Fruit fly (Drosophila melanogaster) whole organism, prepupa: ENCODE data around the gene CG43845.

Experiments
- CG10631 ChIP-seq: fragments of 200-800 bp; sonication (Bioruptor generic); optimal IDR thresholded peaks from 2 replicates; lab custom pipeline; 2016; ENCODE audit warnings: missing biosample characterization, missing genetic modification characterization
- CG11762 ChIP-seq: fragments of 200-800 bp; sonication (Bioruptor generic); optimal IDR thresholded peaks from 3 replicates; lab custom pipeline; 2016; ENCODE audit warnings: missing biosample characterization, missing genetic modification characterization; ENCODE audit not compliant: insufficient read depth
- CG15336 ChIP-seq: fragments of 200-800 bp; sonication (Bioruptor generic); IDR thresholded peaks from 2 replicates; pipeline ENCODE4 v1.3.6; 2022; ENCODE audit warnings: missing biosample characterization, missing genetic modification characterization
- CG1621 ChIP-seq: fragments of 200-800 bp; sonication (Bioruptor generic); optimal IDR thresholded peaks from 3 replicates; lab custom pipeline; 2018; ENCODE audit warnings: missing biosample characterization, mild to moderate bottlenecking, missing genetic modification characterization
- CG16779 ChIP-seq: fragments of 200-800 bp; sonication (Bioruptor generic); optimal IDR thresholded peaks from 3 replicates; lab custom pipeline; 2017; ENCODE audit warnings: missing biosample characterization, mild to moderate bottlenecking, missing genetic modification characterization
- CG32006 ChIP-seq: fragments of 200-800 bp; sonication (Bioruptor generic); optimal IDR thresholded peaks from 3 replicates; lab custom pipeline; 2017; ENCODE audit warnings: missing biosample characterization, mild to moderate bottlenecking, missing genetic modification characterization
- CG34406 ChIP-seq: fragments of 200-800 bp; sonication (Bioruptor generic); optimal IDR thresholded peaks from 3 replicates; lab custom pipeline; 2016; ENCODE audit warnings: missing biosample characterization, missing genetic modification characterization
- CG3919 ChIP-seq: fragments of 200-800 bp; sonication (Bioruptor generic); optimal IDR thresholded peaks from 3 replicates; lab custom pipeline; 2016; ENCODE audit warnings: missing biosample characterization, missing genetic modification characterization
- CG4318 ChIP-seq: fragments of 200-800 bp; sonication (Bioruptor generic); optimal IDR thresholded peaks from 3 replicates; lab custom pipeline; 2017; ENCODE audit warnings: missing biosample characterization, mild to moderate bottlenecking, missing genetic modification characterization
- CG6276 ChIP-seq: fragments of 200-800 bp; sonication (Bioruptor generic); optimal IDR thresholded peaks from 2 replicates; lab custom pipeline; 2017; ENCODE audit warnings: missing biosample characterization, mild to moderate bottlenecking, missing genetic modification characterization
- CG6792 ChIP-seq: fragments of 200-800 bp; sonication (Bioruptor generic); optimal IDR thresholded peaks from 3 replicates; lab custom pipeline; 2016; ENCODE audit warnings: missing biosample characterization, missing genetic modification characterization
- CG6808 ChIP-seq: fragments of 200-800 bp; sonication (Bioruptor generic); optimal IDR thresholded peaks from 3 replicates; lab custom pipeline; 2017; ENCODE audit warnings: missing biosample characterization, missing genetic modification characterization, mild to moderate bottlenecking, moderate library complexity, missing genetic modification reagents
- CG6854 ChIP-seq: fragments of 200-800 bp; sonication (Bioruptor generic); optimal IDR thresholded peaks from 2 replicates; lab custom pipeline; 2017; ENCODE audit warnings: missing biosample characterization, mild to moderate bottlenecking, missing genetic modification characterization
- CG7368 ChIP-seq: fragments of 200-800 bp; sonication (Bioruptor generic); optimal IDR thresholded peaks from 3 replicates; lab custom pipeline; 2016; ENCODE audit warnings: missing biosample characterization, missing genetic modification characterization
- CG8119 ChIP-seq: fragments of 200-800 bp; sonication (Bioruptor generic); IDR thresholded peaks from 3 replicates; pipeline ENCODE4 v1.3.6; 2022; ENCODE audit warnings: missing biosample characterization, missing genetic modification characterization
- CG8319 ChIP-seq: fragments of 200-800 bp; sonication (Bioruptor generic); optimal IDR thresholded peaks from 3 replicates; lab custom pipeline; 2016; ENCODE audit warnings: missing biosample characterization, missing genetic modification characterization
- CG8632 ChIP-seq: fragments of 200-800 bp; sonication (Bioruptor generic); optimal IDR thresholded peaks from 3 replicates; lab custom pipeline; 2016; ENCODE audit warnings: missing biosample characterization, missing genetic modification characterization
- CG9139 ChIP-seq: fragments of 200-800 bp; sonication (Bioruptor generic); optimal IDR thresholded peaks from 3 replicates; lab custom pipeline; 2017; ENCODE audit warnings: missing biosample characterization, mild to moderate bottlenecking, missing genetic modification characterization
- Eip75B ChIP-seq: fragments of 200-800 bp; sonication (Bioruptor generic); optimal IDR thresholded peaks from 3 replicates; lab custom pipeline; 2016; ENCODE audit warnings: missing biosample characterization, missing genetic modification characterization
- Eip78C ChIP-seq: fragments of 200-800 bp; sonication (Bioruptor generic); peaks from one replicate; lab custom pipeline; 2016; ENCODE audit warnings: missing biosample characterization, missing genetic modification characterization
- Eip93F ChIP-seq: fragments of 200-800 bp; sonication (Bioruptor generic); optimal IDR thresholded peaks from 2 replicates; lab custom pipeline; 2016; ENCODE audit warnings: missing biosample characterization, mild to moderate bottlenecking, missing genetic modification characterization
- Ets21C ChIP-seq: fragments of 200-800 bp; sonication (Bioruptor generic); optimal IDR thresholded peaks from 3 replicates; lab custom pipeline; 2016; ENCODE audit warnings: missing biosample characterization, missing genetic modification characterization
- Ets96B ChIP-seq: fragments of 200-800 bp; optimal IDR thresholded peaks from 2 replicates; lab custom pipeline; 2019; ENCODE audit warnings: missing biosample characterization, mild to moderate bottlenecking, missing genetic modification characterization, moderate library complexity
- Gug ChIP-seq: fragments of 200-800 bp; sonication (Bioruptor generic); IDR thresholded peaks from 2 replicates; pipeline ENCODE4 v1.3.6; 2022; ENCODE audit warnings: missing biosample characterization, missing genetic modification characterization
- Hr38 ChIP-seq: sonication (Bioruptor generic); optimal IDR thresholded peaks from 2 replicates; lab custom pipeline; 2016; ENCODE audit warnings: missing biosample characterization, missing genetic modification characterization
- Hr39 ChIP-seq: fragments of 200-800 bp; sonication (Bioruptor generic); optimal IDR thresholded peaks from 2 replicates; lab custom pipeline; 2016; ENCODE audit warnings: missing biosample characterization, missing genetic modification characterization
- Hr4 ChIP-seq: fragments of 200-800 bp; sonication (Bioruptor generic); optimal IDR thresholded peaks from 3 replicates; lab custom pipeline; 2016; ENCODE audit warnings: missing biosample characterization, missing genetic modification characterization
- Lpt ChIP-seq: fragments of 200-800 bp; sonication (Bioruptor generic); optimal IDR thresholded peaks from 3 replicates; lab custom pipeline; 2016; ENCODE audit warnings: missing biosample characterization, missing genetic modification characterization
- OdsH ChIP-seq: fragments of 200-800 bp; sonication (Bioruptor generic); optimal IDR thresholded peaks from 3 replicates; lab custom pipeline; 2016; ENCODE audit warnings: missing biosample characterization, missing genetic modification characterization
- Sox14 ChIP-seq: fragments of 200-800 bp; sonication (Bioruptor generic); optimal IDR thresholded peaks from 3 replicates; lab custom pipeline; 2016; ENCODE audit warnings: missing biosample characterization, missing genetic modification characterization
- Sox15 ChIP-seq: fragments of 200-800 bp; sonication (Bioruptor generic); optimal IDR thresholded peaks from 3 replicates; lab custom pipeline; 2016; ENCODE audit warnings: missing biosample characterization, missing genetic modification characterization
- acj6 ChIP-seq: fragments of 200-800 bp; sonication (Bioruptor generic); optimal IDR thresholded peaks from 3 replicates; lab custom pipeline; 2016; ENCODE audit warnings: missing biosample characterization, missing genetic modification characterization
- dsx ChIP-seq: fragments of 200-800 bp; optimal IDR thresholded peaks from 3 replicates; lab custom pipeline; 2019; ENCODE audit warnings: missing biosample characterization, mild to moderate bottlenecking, missing genetic modification characterization, moderate library complexity; ENCODE audit not compliant: poor library complexity, severe bottlenecking
- fd59A ChIP-seq: fragments of 200-800 bp; sonication (Bioruptor generic); optimal IDR thresholded peaks from 2 replicates; lab custom pipeline; 2017; ENCODE audit warnings: missing biosample characterization, mild to moderate bottlenecking, missing genetic modification characterization, missing genetic modification reagents
- fkh ChIP-seq: fragments of 200-800 bp; sonication (Bioruptor generic); optimal IDR thresholded peaks from 3 replicates; lab custom pipeline; 2017; ENCODE audit warnings: missing biosample characterization, mild to moderate bottlenecking, missing genetic modification characterization, moderate library complexity
- lz ChIP-seq: fragments of 200-800 bp; sonication (Bioruptor generic); optimal IDR thresholded peaks from 3 replicates; lab custom pipeline; 2016; ENCODE audit warnings: missing biosample characterization, missing genetic modification characterization
- net ChIP-seq: fragments of 200-800 bp; sonication (Bioruptor generic); optimal IDR thresholded peaks from 3 replicates; lab custom pipeline; 2016; ENCODE audit warnings: missing biosample characterization, missing genetic modification characterization
- pdm3 ChIP-seq: fragments of 200-800 bp; sonication (Bioruptor generic); optimal IDR thresholded peaks from 3 replicates; lab custom pipeline; 2016; ENCODE audit warnings: missing biosample characterization, missing genetic modification characterization
- salr ChIP-seq, 2 experiments: fragments of 200-800 bp; sonication (Bioruptor generic); optimal IDR thresholded peaks; 3 replicates each; lab custom pipeline; 2016 to 2018; ENCODE audit warnings: missing biosample characterization in 2 of 2, missing genetic modification characterization in 2 of 2, mild to moderate bottlenecking in 1 of 2
- ss ChIP-seq, 2 experiments: fragments of 200-800 bp; sonication (Bioruptor generic); optimal IDR thresholded peaks; 2 replicates in 1 of 2; 3 replicates in 1 of 2; lab custom pipeline; 2017 to 2018; ENCODE audit warnings: mild to moderate bottlenecking in 2 of 2, missing biosample characterization in 2 of 2, missing genetic modification characterization in 2 of 2, moderate library complexity in 1 of 2
- svp ChIP-seq: fragments of 200-800 bp; sonication (Bioruptor generic); peaks from one replicate; lab custom pipeline; 2016; ENCODE audit warnings: missing biosample characterization, missing genetic modification characterization
- topi ChIP-seq: fragments of 200-800 bp; sonication (Bioruptor generic); optimal IDR thresholded peaks from 3 replicates; lab custom pipeline; 2016; ENCODE audit warnings: missing biosample characterization, missing genetic modification characterization

Gene CG43845

dm6 chr3R:5523070-5523637 lies at the start of gene CG43845, which contains the start of gene Nmdar1:
Gene CG43845, minus strand, starts transcription at chr3R:5523120.
Gene Nmdar1, minus strand, starts transcription at chr3R:5523328.
- TF ChIP-seq CG16779 (tag; lab: Kevin White, UChicago) = no peak

DNA sequence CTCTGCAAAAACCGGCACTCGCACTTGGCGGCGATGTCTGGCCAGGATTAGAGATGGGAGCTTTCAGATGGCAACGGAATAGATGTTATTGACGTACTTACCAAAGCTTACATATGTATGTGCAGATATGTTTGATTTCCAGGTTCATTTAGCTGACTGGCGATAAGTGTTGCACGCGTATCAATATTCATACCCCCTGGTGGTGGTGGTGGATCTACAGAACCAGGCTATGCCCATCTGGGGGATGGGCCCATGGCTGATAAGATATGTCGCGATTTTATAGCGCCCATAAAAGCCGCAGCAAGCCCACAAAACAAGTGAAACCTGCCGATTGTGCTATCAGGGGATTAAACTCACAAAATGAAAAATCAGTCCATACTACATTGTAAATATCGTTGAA lies 48.8 kb upstream of the CG43845 start:
- TF ChIP-seq Eip75B (GFP tag; lab: Kevin White, UChicago) (no peak), svp (GFP tag; lab: Kevin White, UChicago) (peak; percentile 90), Lpt (GFP tag; lab: Kevin White, UChicago) (no peak), CG16779 (tag; lab: Kevin White, UChicago) (no peak), CG6792 (no peak), pdm3 (no peak), Ets21C (GFP tag; lab: Kevin White, UChicago) (no peak), Eip78C (GFP tag; lab: Kevin White, UChicago) (peak; percentile 12), dsx (peak; percentile 45), Sox15 (no peak), fkh (GFP tag; lab: Kevin White, UChicago) (no peak), CG6808 (GFP tag; lab: Kevin White, UChicago) (no peak), CG10631 (no peak), CG15336 (GFP tag; lab: Robert Waterston, UW) (no peak)

DNA sequence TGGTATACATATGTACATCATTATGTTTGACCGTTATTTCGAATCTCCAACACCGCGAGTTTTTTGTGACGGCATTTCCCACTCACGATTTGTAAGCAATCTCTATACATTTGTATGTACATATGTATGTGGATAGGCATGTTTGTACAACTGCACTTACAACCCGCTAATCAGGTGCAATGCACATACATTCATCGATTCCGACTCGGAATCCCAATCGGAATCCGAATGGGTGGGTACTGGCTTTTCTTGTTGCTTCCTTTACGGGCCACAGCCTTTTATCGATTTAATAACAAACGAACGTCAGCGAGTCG lies 48.5 kb upstream of the CG43845 start:
- TF ChIP-seq Eip93F (GFP tag; lab: Kevin White, UChicago) (no peak), salr (GFP tag; optimal IDR thresholded peaks at IDR 0.05; lab: Kevin White, UChicago) (no peak), Eip78C (GFP tag; lab: Kevin White, UChicago) (peak; percentile 53)

dm6 chr3R:5570635-5571436 lies 47.9 kb upstream of the CG43845 start, which contains the start of gene CRMP:
Gene CRMP, plus strand, starts transcription at chr3R:5571108.
- TF ChIP-seq ss (GFP tag; optimal IDR thresholded peaks at IDR 0.05; lab: Kevin White, UChicago) (peak; percentile 13 to 50), Hr38 (GFP tag; lab: Kevin White, UChicago) (no peak), acj6 (no peak), Hr4 (no peak), CG8119 (GFP tag; lab: Robert Waterston, UW) (0 out of 3 replicates have a peak, but pooled peaks have one; percentile 44), CG9139 (GFP tag; lab: Kevin White, UChicago) (peak; percentile 33), fd59A (GFP tag; lab: Kevin White, UChicago) (no peak), Ets96B (tag; lab: Kevin White, UChicago) (no peak), Hr39 (no peak), lz (GFP tag; lab: Kevin White, UChicago) (no peak), OdsH (GFP tag; lab: Kevin White, UChicago) (no peak), CG8632 (GFP tag; lab: Kevin White, UChicago) (no peak), Sox14 (GFP tag; lab: Kevin White, UChicago) (no peak), CG4318 (no peak), CG32006 (GFP tag; lab: Kevin White, UChicago) (no peak), CG8319 (GFP tag; lab: Kevin White, UChicago) (no peak), Eip78C (GFP tag; lab: Kevin White, UChicago) (peak; percentile 52), Gug (GFP tag; lab: Robert Waterston, UW) (no peak), CG16779 (tag; lab: Kevin White, UChicago) (peak; percentile 0), CG34406 (GFP tag; lab: Kevin White, UChicago) (no peak), topi (GFP tag; lab: Kevin White, UChicago) (no peak), CG15336 (GFP tag; lab: Robert Waterston, UW) (peak; percentile 31; the same call in 1 of the 2 replicates), fkh (GFP tag; lab: Kevin White, UChicago) (no peak), CG7368 (GFP tag; lab: Kevin White, UChicago) (no peak), net (GFP tag; lab: Kevin White, UChicago) (no peak), CG6808 (GFP tag; lab: Kevin White, UChicago) (peak; percentile 48), CG11762 (GFP tag; lab: Kevin White, UChicago) (no peak), CG6792 (no peak), CG10631 (no peak), CG6276 (GFP tag; lab: Kevin White, UChicago) (peak; percentile 62), CG3919 (no peak), dsx (peak; percentile 17), CG1621 (tag; lab: Kevin White, UChicago) (peak; percentile 4), CG6854 (peak; percentile 45)
- TF ChIP-seq, all 60 proteins: peak for 11
